Worm (Caenorhabditis elegans) whole organism, L4/young adult: Measurements from ENCODE around the gene hmit-1.2.

Experiments used
- W03F9.2 ChIP-seq: fragments of 150-350 bp; optimal IDR thresholded peaks from 2 replicates; lab custom pipeline; 2014; ENCODE audit warnings: missing biosample characterization, missing genetic modification characterization
- him-1 ChIP-seq: sonication (generic microtip); optimal IDR thresholded peaks from 2 replicates; lab custom pipeline; 2016; ENCODE audit warnings: missing genotype, missing genetic modification reagents, missing genetic modification characterization, missing compliant biosample characterization

ce11 chrV:18577458-18578078, 53.0 kb downstream of the hmit-1.2 start:
- TF ChIP-seq him-1 (tag; lab: Kevin White, UChicago) (no peak), W03F9.2 (tag; lab: Kevin White, UChicago) (no peak)
